Fruit fly (Drosophila melanogaster) whole organism, embryonic: Measurements from ENCODE around the gene CG44139.

Experiments
- CG12942 ChIP-seq: fragments of 200-800 bp; sonication (Bioruptor generic); optimal IDR thresholded peaks from 3 replicates; lab custom pipeline; 2016; ENCODE audit warnings: missing biosample characterization, missing genetic modification characterization
- CG14710 ChIP-seq: fragments of 200-800 bp; sonication (Bioruptor generic); optimal IDR thresholded peaks from 3 replicates; lab custom pipeline; 2019; ENCODE audit warnings: missing biosample characterization, mild to moderate bottlenecking, missing genetic modification characterization, moderate library complexity
- CG31224 ChIP-seq: fragments of 200-800 bp; sonication (Bioruptor generic); IDR thresholded peaks from 2 replicates; pipeline ENCODE4 v1.3.6; 2022; ENCODE audit warnings: missing biosample characterization, missing genetic modification characterization
- dm ChIP-seq: fragments of 200-800 bp; sonication (Bioruptor generic); optimal IDR thresholded peaks from 3 replicates; lab custom pipeline; 2016; ENCODE audit warnings: missing biosample characterization, missing genetic modification characterization
- row ChIP-seq: fragments of 200-800 bp; sonication (Bioruptor generic); IDR thresholded peaks from 3 replicates; pipeline ENCODE4 v1.3.6; 2022; ENCODE audit warnings: missing biosample characterization, missing genetic modification characterization

DNA sequence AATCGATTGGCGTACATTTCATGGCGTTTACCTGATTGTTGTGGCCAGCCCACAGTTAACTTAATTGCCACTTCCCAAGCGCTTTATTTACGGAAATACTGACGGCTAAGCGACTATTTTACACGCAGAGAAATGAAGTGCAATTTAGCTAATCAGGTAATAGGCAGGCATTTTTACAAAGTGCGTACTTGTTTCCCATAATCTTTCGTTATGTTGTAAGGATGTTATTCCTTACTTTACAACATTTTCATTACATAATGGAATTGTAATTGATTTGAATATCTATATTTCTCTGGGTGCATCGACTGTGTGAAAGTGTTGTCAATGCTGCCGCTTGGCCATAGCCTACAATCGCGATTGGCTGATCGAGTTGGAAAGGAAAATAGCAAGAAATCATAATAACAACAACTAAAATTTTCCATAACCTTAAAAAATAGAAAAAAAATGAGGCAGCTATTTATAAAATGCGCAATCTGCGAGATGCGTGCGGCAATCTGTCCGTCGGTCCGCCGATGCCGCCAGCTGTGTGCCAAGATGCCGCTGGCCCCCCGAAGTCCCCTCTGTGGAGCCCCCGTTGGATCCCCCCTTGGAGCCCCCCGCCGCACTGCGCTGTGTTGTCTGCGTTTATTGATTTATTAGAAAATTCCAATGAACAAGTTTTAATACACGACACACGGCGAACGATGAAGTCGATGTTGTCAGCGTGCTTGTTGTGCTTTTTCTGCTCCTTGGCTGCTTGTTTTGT is 2.0 kb downstream of the CG44139 start:
- TF ChIP-seq CG14710 (tag; lab: Kevin White, UChicago) (peak; percentile 14), CG31224 (GFP tag; lab: Robert Waterston, UW) (no peak), CG12942 (GFP tag; lab: Kevin White, UChicago) (peak; percentile 52), row (GFP tag; lab: Robert Waterston, UW) (peak; percentile 62), dm (no peak)
